Worm (Caenorhabditis elegans) whole organism, young adult: ENCODE measurements around the gene nas-25.

Experiments
- B0261.1 ChIP-seq: sonication (generic microtip); optimal IDR thresholded peaks from 2 replicates; lab custom pipeline; 2016; ENCODE audit warnings: mild to moderate bottlenecking, missing genetic modification characterization, moderate library complexity, missing compliant biosample characterization
- F10E7.11 ChIP-seq: sonication (generic microtip); optimal IDR thresholded peaks from 2 replicates; lab custom pipeline; 2017; ENCODE audit warnings: mild to moderate bottlenecking, missing genetic modification characterization, moderate library complexity, missing compliant biosample characterization
- F22D6.2 ChIP-seq: sonication (generic microtip); optimal IDR thresholded peaks from 2 replicates; lab custom pipeline; 2016; ENCODE audit warnings: mild to moderate bottlenecking, missing genetic modification characterization, missing compliant biosample characterization
- F37B4.10 ChIP-seq: fragments of 200-800 bp; sonication (Bioruptor generic); IDR thresholded peaks from 2 replicates; pipeline ENCODE4 v1.3.6; 2022; ENCODE audit warnings: missing genetic modification characterization, missing compliant biosample characterization
- K11D2.4 ChIP-seq: fragments of 200-800 bp; sonication (Bioruptor generic); IDR thresholded peaks from 2 replicates; pipeline ENCODE4 v1.3.6; 2022; ENCODE audit warnings: missing genetic modification reagents, missing genetic modification characterization, missing compliant biosample characterization
- Y79H2A.3 ChIP-seq: fragments of 200-800 bp; sonication (Bioruptor generic); conservative IDR thresholded peaks from 2 replicates; pipeline ENCODE4 v1.3.6; 2022; ENCODE audit warnings: missing genetic modification reagents, missing genetic modification characterization, missing compliant biosample characterization
- ZK185.1 ChIP-seq: sonication (generic microtip); optimal IDR thresholded peaks from 2 replicates; lab custom pipeline; 2016; ENCODE audit warnings: mild to moderate bottlenecking, missing genetic modification characterization, missing compliant biosample characterization; ENCODE audit not compliant: poor library complexity, severe bottlenecking
- ama-1 ChIP-seq, 3 experiments: fragments of 150-350 bp in 1 of 3; sonication (generic microtip) in 2 of 3; optimal IDR thresholded peaks; 2 replicates each; lab custom pipeline; 2014 to 2018; ENCODE audit warnings: missing biosample characterization in 2 of 3, missing genetic modification characterization in 2 of 3, missing genetic modification reagents in 2 of 3
- aptf-2 ChIP-seq: fragments of 200-800 bp; sonication (Bioruptor generic); conservative IDR thresholded peaks from 2 replicates; pipeline ENCODE4 v1.3.6; 2022; ENCODE audit warnings: missing genetic modification reagents, missing genetic modification characterization, missing compliant biosample characterization
- bed-1 ChIP-seq: fragments of 200-800 bp; sonication (Bioruptor generic); IDR thresholded peaks from 2 replicates; pipeline ENCODE4 v1.3.6; 2022; ENCODE audit warnings: missing genetic modification reagents, missing genetic modification characterization, missing compliant biosample characterization
- bed-2 ChIP-seq: fragments of 200-800 bp; sonication (Bioruptor generic); IDR thresholded peaks from 2 replicates; pipeline ENCODE4 v1.3.6; 2022; ENCODE audit warnings: missing genetic modification reagents, missing genetic modification characterization, missing compliant biosample characterization
- ceh-79 ChIP-seq: sonication (generic microtip); optimal IDR thresholded peaks from 2 replicates; lab custom pipeline; 2017; ENCODE audit warnings: mild to moderate bottlenecking, missing genetic modification characterization, missing compliant biosample characterization
- chd-7 ChIP-seq: sonication (generic microtip); optimal IDR thresholded peaks from 2 replicates; lab custom pipeline; 2016; ENCODE audit warnings: mild to moderate bottlenecking, missing genetic modification characterization, moderate library complexity, missing compliant biosample characterization
- dpff-1 ChIP-seq: sonication (generic microtip); optimal IDR thresholded peaks from 2 replicates; lab custom pipeline; 2017; ENCODE audit warnings: mild to moderate bottlenecking, missing genetic modification characterization, missing compliant biosample characterization
- egl-44 ChIP-seq: fragments of 200-800 bp; sonication (Bioruptor generic); IDR thresholded peaks from 2 replicates; pipeline ENCODE4 v1.3.6; 2022; ENCODE audit warnings: missing genetic modification reagents, missing genetic modification characterization, missing compliant biosample characterization
- hlh-12 ChIP-seq: sonication (generic microtip); optimal IDR thresholded peaks from 2 replicates; lab custom pipeline; 2016; ENCODE audit warnings: missing genetic modification characterization, missing compliant biosample characterization
- hlh-26 ChIP-seq: fragments of 200-800 bp; sonication (Bioruptor generic); conservative IDR thresholded peaks from 2 replicates; pipeline ENCODE4 v1.3.6; 2022; ENCODE audit warnings: missing genetic modification reagents, missing genetic modification characterization, missing compliant biosample characterization
- hmg-1.2 ChIP-seq: fragments of 200-800 bp; sonication (Bioruptor generic); IDR thresholded peaks from 2 replicates; pipeline ENCODE4 v1.3.6; 2022; ENCODE audit warnings: missing genetic modification reagents, missing genetic modification characterization, missing compliant biosample characterization
- lin-26 ChIP-seq: fragments of 200-800 bp; sonication (Bioruptor generic); IDR thresholded peaks from 2 replicates; pipeline ENCODE4 v1.3.6; 2022; ENCODE audit warnings: missing genetic modification reagents, missing genetic modification characterization, missing compliant biosample characterization
- lin-35 ChIP-seq, 3 experiments: fragments of 150-350 bp in 2 of 3; sonication (generic microtip) in 1 of 3; optimal IDR thresholded peaks; 2 replicates each; lab custom pipeline; 2014 to 2018; ENCODE audit warnings: missing biosample characterization in 3 of 3, missing genetic modification characterization in 3 of 3, missing genetic modification reagents in 3 of 3
- lin-40 ChIP-seq: sonication (generic microtip); optimal IDR thresholded peaks from 2 replicates; lab custom pipeline; 2016; ENCODE audit warnings: missing genetic modification characterization, mild to moderate bottlenecking, missing compliant biosample characterization, missing genotype, missing genetic modification reagents
- lin-54 ChIP-seq: fragments of 200-800 bp; sonication (Bioruptor generic); optimal IDR thresholded peaks from 2 replicates; lab custom pipeline; 2018; ENCODE audit warnings: mild to moderate bottlenecking, missing genetic modification characterization, missing compliant biosample characterization
- lir-1 ChIP-seq: fragments of 200-800 bp; sonication (Bioruptor generic); conservative IDR thresholded peaks from 2 replicates; pipeline ENCODE4 v1.3.6; 2022; ENCODE audit warnings: missing genetic modification reagents, missing genetic modification characterization, missing compliant biosample characterization
- madf-3 ChIP-seq: fragments of 200-800 bp; sonication (Bioruptor generic); IDR thresholded peaks from 2 replicates; pipeline ENCODE4 v1.3.6; 2022; ENCODE audit warnings: missing genetic modification reagents, missing genetic modification characterization, missing compliant biosample characterization
- sea-2 ChIP-seq: fragments of 200-800 bp; sonication (Bioruptor generic); IDR thresholded peaks from 2 replicates; pipeline ENCODE4 v1.3.6; 2022; ENCODE audit warnings: missing genetic modification characterization, missing compliant biosample characterization
- snpc-3.4 ChIP-seq: sonication (generic microtip); optimal IDR thresholded peaks from 2 replicates; lab custom pipeline; 2017; ENCODE audit warnings: missing genetic modification characterization, mild to moderate bottlenecking, missing compliant biosample characterization, antibody characterized with exemption, moderate library complexity, missing genotype, missing genetic modification reagents
- snpc-4 ChIP-seq, 5 experiments: fragments of 150-350 bp in 1 of 5; sonication (generic microtip) in 4 of 5; optimal IDR thresholded peaks; 2 replicates each; lab custom pipeline; 2014 to 2018; ENCODE audit warnings: missing genetic modification characterization in 5 of 5, missing biosample characterization in 3 of 5, antibody characterized with exemption in 2 of 5, mild to moderate bottlenecking in 2 of 5, missing compliant biosample characterization in 2 of 5, missing genotype in 2 of 5, moderate library complexity in 2 of 5, missing genetic modification reagents in 1 of 5
- somi-1 ChIP-seq: fragments of 200-800 bp; sonication (Bioruptor generic); optimal IDR thresholded peaks from 2 replicates; lab custom pipeline; 2018; ENCODE audit warnings: mild to moderate bottlenecking, missing genetic modification characterization, missing compliant biosample characterization
- tlf-1 ChIP-seq: fragments of 200-800 bp; sonication (Bioruptor generic); optimal IDR thresholded peaks from 2 replicates; lab custom pipeline; 2018; ENCODE audit warnings: mild to moderate bottlenecking, missing genetic modification characterization, missing compliant biosample characterization
- unc-130 ChIP-seq: sonication (generic microtip); optimal IDR thresholded peaks from 2 replicates; lab custom pipeline; 2016; ENCODE audit warnings: missing genetic modification reagents, missing genetic modification characterization, missing compliant biosample characterization
- zim-3 ChIP-seq: sonication (generic microtip); optimal IDR thresholded peaks from 2 replicates; lab custom pipeline; 2017; ENCODE audit warnings: mild to moderate bottlenecking, missing genetic modification characterization, moderate library complexity, missing compliant biosample characterization
- ztf-25 ChIP-seq: fragments of 200-800 bp; sonication (Bioruptor generic); IDR thresholded peaks from 2 replicates; pipeline ENCODE4 v1.3.6; 2022; ENCODE audit warnings: missing genetic modification reagents, missing genetic modification characterization, missing compliant biosample characterization
- ztf-26 ChIP-seq: sonication (generic microtip); optimal IDR thresholded peaks from 2 replicates; lab custom pipeline; 2017; ENCODE audit warnings: missing genetic modification characterization, missing compliant biosample characterization

The nas-25 gene

ce11 chrII:8820126-8820972 is 5.5 kb upstream of the nas-25 start:
- TF ChIP-seq ceh-79 (no peak), lin-26 (GFP tag; lab: Robert Waterston, UW) (peak; percentile 14; the same call in 1 of the 2 replicates), snpc-4 (GFP tag; optimal IDR thresholded peaks at IDR 0.05; lab: Kevin White, UChicago) (no peak), snpc-4 (tag; optimal IDR thresholded peaks at IDR 0.05; lab: Kevin White, UChicago) (no peak), F37B4.10 (GFP tag; lab: Robert Waterston, UW) (0 out of 2 replicates have a peak, but pooled peaks have one; percentile 55), F10E7.11 (no peak), aptf-2 (GFP tag; lab: Robert Waterston, UW) (0 out of 2 replicates have a peak, but pooled peaks have one; percentile 21), bed-1 (GFP tag; lab: Robert Waterston, UW) (no peak), ama-1 (optimal IDR thresholded peaks at IDR 0.05; lab: Kevin White, UChicago) (peak; percentile 87), ama-1 (GFP tag; optimal IDR thresholded peaks at IDR 0.05; lab: Kevin White, UChicago) (no peak), tlf-1 (no peak), lin-35 (GFP tag; optimal IDR thresholded peaks at IDR 0.05; lab: Kevin White, UChicago) (peak in 1 of 3 experiments; percentile 20), ztf-25 (0 out of 2 replicates have a peak, but pooled peaks have one; percentile 26), somi-1 (GFP tag; lab: Kevin White, UChicago) (no peak), chd-7 (peak; percentile 4), egl-44 (no peak), ztf-26 (peak; percentile 85), ZK185.1 (tag; lab: Kevin White, UChicago) (peak; percentile 34), sea-2 (GFP tag; lab: Robert Waterston, UW) (no peak), K11D2.4 (GFP tag; lab: Robert Waterston, UW) (0 out of 2 replicates have a peak, but pooled peaks have one; percentile 29), lin-40 (tag; lab: Kevin White, UChicago) (peak; percentile 3)

- TF ChIP-seq zim-3 (no peak), dpff-1 (no peak), hlh-26 (GFP tag; lab: Robert Waterston, UW) (no peak), Y79H2A.3 (GFP tag; lab: Robert Waterston, UW) (no peak), bed-2 (GFP tag; lab: Robert Waterston, UW) (no peak), snpc-3.4 (tag; lab: Kevin White, UChicago) (no peak), hmg-1.2 (GFP tag; lab: Robert Waterston, UW) (peak; percentile 26; the same call in 1 of the 2 replicates)
These were observed 4.7 kb upstream of the nas-25 start, which contains the start of gene F46C5.1 for ce11 chrII:8821140-8821595. F46C5.1 (minus strand) TSS chrII:8821190.

ce11 chrII:8822711-8823110 is 3.2 kb upstream of the nas-25 start:
- TF ChIP-seq somi-1 (GFP tag; lab: Kevin White, UChicago) (peak; percentile 19), lin-54 (no peak), lin-40 (tag; lab: Kevin White, UChicago) (peak; percentile 1)

- TF ChIP-seq B0261.1 (tag; lab: Kevin White, UChicago) (no peak), snpc-4 (GFP tag; optimal IDR thresholded peaks at IDR 0.05; lab: Kevin White, UChicago) (no peak), snpc-4 (tag; optimal IDR thresholded peaks at IDR 0.05; lab: Kevin White, UChicago) (no peak), lir-1 (GFP tag; lab: Robert Waterston, UW) (no peak), madf-3 (no peak), K11D2.4 (GFP tag; lab: Robert Waterston, UW) (no peak), hlh-12 (tag; lab: Kevin White, UChicago) (no peak), F22D6.2 (tag; lab: Kevin White, UChicago) (no peak), unc-130 (GFP tag; lab: Kevin White, UChicago) (no peak)
These were observed 3.3 kb downstream of the nas-25 start, which contains the start of gene F46C5.2 for ce11 chrII:8829189-8829588. F46C5.2 (minus strand) TSS chrII:8829289.
